Fruit fly (Drosophila melanogaster) whole organism: ENCODE results near the gene CG14227.

Experiments used
- CG8478 ChIP-seq: fragments of >200 bp; optimal IDR thresholded peaks from 2 replicates; lab custom pipeline; 2018; ENCODE audit warnings: inconsistent platforms
- Dll ChIP-seq: fragments of >200 bp; optimal IDR thresholded peaks from 2 replicates; lab custom pipeline; 2017
- EcR ChIP-seq, 2 experiments: fragments of >200 bp; optimal IDR thresholded peaks; 2 replicates each; lab custom pipeline; 2017; ENCODE audit warnings: missing biosample characterization in 2 of 2, missing genetic modification characterization in 2 of 2, missing genetic modification reagents in 2 of 2
- pan ChIP-seq: fragments of >200 bp; optimal IDR thresholded peaks from 2 replicates; lab custom pipeline; 2017
- psq ChIP-seq: fragments of >200 bp; optimal IDR thresholded peaks from 2 replicates; lab custom pipeline; 2017
- usp ChIP-seq: fragments of >200 bp; optimal IDR thresholded peaks from 2 replicates; lab custom pipeline; 2017; ENCODE audit warnings: missing biosample characterization, missing genetic modification characterization, mixed read lengths

Gene CG14227

dm6 chrX:19645873-19646541 lies 42.7 kb downstream of the CG14227 start, which contains the start of gene Arp10:
Gene Arp10, minus strand, starts transcription at chrX:19646176.
- TF ChIP-seq psq (lab: Kevin White, UChicago) = no peak
- no peak for TF ChIP-seq pan
- TF ChIP-seq EcR (GFP tag; optimal IDR thresholded peaks at IDR 0.05; lab: Kevin White, UChicago) = no peak
- TF ChIP-seq Dll = no peak
- TF ChIP-seq CG8478 (lab: Kevin White, UChicago) = no peak
- TF ChIP-seq usp (GFP tag; lab: Kevin White, UChicago) = no peak

dm6 chrX:19642819-19643504 lies 45.8 kb downstream of the CG14227 start, which contains the start of the genes CG12237 and Sec61gamma:
Gene CG12237, minus strand, starts transcription at chrX:19642869.
Gene Sec61gamma, plus strand, starts transcription at chrX:19643327.
- TF ChIP-seq usp (GFP tag; lab: Kevin White, UChicago) (no peak), pan (no peak), Dll (no peak), CG8478 (lab: Kevin White, UChicago) (no peak), EcR (GFP tag; optimal IDR thresholded peaks at IDR 0.05; lab: Kevin White, UChicago) (no peak), psq (lab: Kevin White, UChicago) (no peak)

- TF ChIP-seq psq (lab: Kevin White, UChicago) = no peak
- TF ChIP-seq CG8478 (lab: Kevin White, UChicago) = peak; percentile 54
- TF ChIP-seq pan = no peak
- no peak for TF ChIP-seq Dll
- no peak for TF ChIP-seq EcR (GFP tag; optimal IDR thresholded peaks at IDR 0.05; lab: Kevin White, UChicago)
- no peak for TF ChIP-seq usp (GFP tag; lab: Kevin White, UChicago)
Observed at dm6 chrX:19640707-19641248, 48.0 kb downstream of the CG14227 start.

dm6 chrX:19638328-19638940 lies 50.3 kb downstream of the CG14227 start, which contains the start of gene Rcd-1:
Gene Rcd-1, plus strand, starts transcription at chrX:19638767.
- TF ChIP-seq pan (no peak), CG8478 (lab: Kevin White, UChicago) (no peak), Dll (no peak), psq (lab: Kevin White, UChicago) (no peak), EcR (GFP tag; optimal IDR thresholded peaks at IDR 0.05; lab: Kevin White, UChicago) (no peak), usp (GFP tag; lab: Kevin White, UChicago) (no peak)
